Fruit fly (Drosophila melanogaster) whole organism, embryonic: ENCODE data around the gene Nct.
A peak's percentile ranks its signal among the peaks of the same experiment; 100 is the strongest.

Source experiments
- BEAF-32 ChIP-seq: fragments of 200-800 bp; sonication (Bioruptor generic); optimal IDR thresholded peaks from 3 replicates; lab custom pipeline; 2017; ENCODE audit warnings: missing biosample characterization, missing genetic modification characterization, mild to moderate bottlenecking, moderate library complexity, missing genetic modification reagents
- CG10431 ChIP-seq: fragments of 200-800 bp; sonication (Bioruptor generic); optimal IDR thresholded peaks from 3 replicates; lab custom pipeline; 2018; ENCODE audit warnings: missing biosample characterization, mild to moderate bottlenecking, missing genetic modification characterization
- CG10543 ChIP-seq: fragments of 200-800 bp; sonication (Bioruptor generic); optimal IDR thresholded peaks from 3 replicates; lab custom pipeline; 2017; ENCODE audit warnings: missing biosample characterization, mild to moderate bottlenecking, missing genetic modification characterization, moderate library complexity
- CG11398 ChIP-seq: fragments of 200-800 bp; sonication (Bioruptor generic); optimal IDR thresholded peaks from 2 replicates; lab custom pipeline; 2016; ENCODE audit warnings: missing biosample characterization, missing genetic modification characterization
- CG14710 ChIP-seq: fragments of 200-800 bp; sonication (Bioruptor generic); optimal IDR thresholded peaks from 3 replicates; lab custom pipeline; 2019; ENCODE audit warnings: missing biosample characterization, mild to moderate bottlenecking, missing genetic modification characterization, moderate library complexity
- CG16815 ChIP-seq: fragments of 200-800 bp; sonication (Bioruptor generic); optimal IDR thresholded peaks from 3 replicates; lab custom pipeline; 2017; ENCODE audit warnings: missing biosample characterization, mild to moderate bottlenecking, missing genetic modification characterization
- CG17385 ChIP-seq: fragments of 200-800 bp; sonication (Bioruptor generic); optimal IDR thresholded peaks from 3 replicates; lab custom pipeline; 2018; ENCODE audit warnings: missing biosample characterization, mild to moderate bottlenecking, missing genetic modification characterization
- CG17829 ChIP-seq: fragments of 200-800 bp; optimal IDR thresholded peaks from 2 replicates; lab custom pipeline; 2019; ENCODE audit warnings: missing biosample characterization, mild to moderate bottlenecking, missing genetic modification characterization, moderate library complexity
- CG17912 ChIP-seq: fragments of 200-800 bp; sonication (Bioruptor generic); optimal IDR thresholded peaks from 2 replicates; lab custom pipeline; 2018; ENCODE audit warnings: missing biosample characterization, mild to moderate bottlenecking, missing genetic modification characterization
- CG18262 ChIP-seq: fragments of 200-800 bp; optimal IDR thresholded peaks from 3 replicates; lab custom pipeline; 2019; ENCODE audit warnings: missing biosample characterization, mild to moderate bottlenecking, missing genetic modification characterization, moderate library complexity
- CG33213 ChIP-seq: fragments of 200-800 bp; sonication (Bioruptor generic); optimal IDR thresholded peaks from 3 replicates; lab custom pipeline; 2016; ENCODE audit warnings: missing biosample characterization, missing genetic modification characterization
- CG34422 ChIP-seq: fragments of 200-800 bp; sonication (Bioruptor generic); IDR thresholded peaks from 3 replicates; pipeline ENCODE4 v1.3.6; 2022; ENCODE audit warnings: missing biosample characterization, missing genetic modification characterization
- CG4854 ChIP-seq: fragments of 200-800 bp; sonication (Bioruptor generic); optimal IDR thresholded peaks from 2 replicates; lab custom pipeline; 2016; ENCODE audit warnings: missing biosample characterization, missing genetic modification characterization, inconsistent platforms
- CG5953 ChIP-seq: fragments of 200-800 bp; sonication (Bioruptor generic); IDR thresholded peaks from 2 replicates; pipeline ENCODE4 v1.3.6; 2022; ENCODE audit warnings: missing biosample characterization, missing genetic modification characterization
- CG6765 ChIP-seq: fragments of 200-800 bp; sonication (Bioruptor generic); optimal IDR thresholded peaks from 3 replicates; lab custom pipeline; 2017; ENCODE audit warnings: missing biosample characterization, mild to moderate bottlenecking, missing genetic modification characterization
- CG6791 ChIP-seq: fragments of 200-800 bp; sonication (Bioruptor generic); IDR thresholded peaks from 3 replicates; pipeline ENCODE4 v1.3.6; 2022; ENCODE audit warnings: missing biosample characterization, missing genetic modification characterization; ENCODE audit not compliant: partially characterized antibody
- CG6813 ChIP-seq: fragments of 200-800 bp; sonication (Bioruptor generic); optimal IDR thresholded peaks from 2 replicates; lab custom pipeline; 2017; ENCODE audit warnings: missing biosample characterization, missing genetic modification characterization, mild to moderate bottlenecking, moderate library complexity, missing genetic modification reagents
- CG8944 ChIP-seq: fragments of 200-800 bp; sonication (Bioruptor generic); optimal IDR thresholded peaks from 3 replicates; lab custom pipeline; 2016; ENCODE audit warnings: missing biosample characterization, missing genetic modification characterization
- CG9797 ChIP-seq: fragments of 200-800 bp; sonication (Bioruptor generic); optimal IDR thresholded peaks from 3 replicates; lab custom pipeline; 2018; ENCODE audit warnings: missing biosample characterization, mild to moderate bottlenecking, missing genetic modification characterization
- CG9817 ChIP-seq: fragments of 200-800 bp; sonication (Bioruptor generic); optimal IDR thresholded peaks from 2 replicates; lab custom pipeline; 2018; ENCODE audit warnings: missing biosample characterization, mild to moderate bottlenecking, missing genetic modification characterization, moderate library complexity
- Deaf1 ChIP-seq: fragments of 200-800 bp; optimal IDR thresholded peaks from 3 replicates; lab custom pipeline; 2019; ENCODE audit warnings: missing biosample characterization, mild to moderate bottlenecking, missing genetic modification characterization, moderate library complexity
- Ets97D ChIP-seq: fragments of 200-800 bp; sonication (Bioruptor generic); optimal IDR thresholded peaks from 3 replicates; lab custom pipeline; 2016; ENCODE audit warnings: missing biosample characterization, missing genetic modification characterization
- Med ChIP-seq: fragments of 200-800 bp; sonication (Bioruptor generic); peaks from one replicate; lab custom pipeline; 2016; ENCODE audit warnings: missing biosample characterization, missing genetic modification characterization, mild to moderate bottlenecking, inconsistent platforms, moderate library complexity
- NC2β ChIP-seq: fragments of 200-800 bp; sonication (Bioruptor generic); optimal IDR thresholded peaks from 2 replicates; lab custom pipeline; 2016; ENCODE audit warnings: missing biosample characterization, missing genetic modification characterization
- Opbp ChIP-seq: fragments of 200-800 bp; sonication (Bioruptor generic); IDR thresholded peaks from 3 replicates; pipeline ENCODE4 v1.3.6; 2022; ENCODE audit warnings: missing biosample characterization, missing genetic modification characterization; ENCODE audit not compliant: partially characterized antibody
- Sin3A ChIP-seq: fragments of >200 bp; optimal IDR thresholded peaks from 2 replicates; lab custom pipeline; 2018
- Stat92E ChIP-seq, 3 experiments: fragments of >200 bp in 2 of 3; fragments of 200-800 bp in 1 of 3; sonication (Bioruptor generic) in 1 of 3; optimal IDR thresholded peaks; 2 replicates each; lab custom pipeline; 2017 to 2019; ENCODE audit warnings: missing biosample characterization in 3 of 3, missing genetic modification characterization in 3 of 3, mild to moderate bottlenecking in 1 of 3, moderate library complexity in 1 of 3
- Xrp1 ChIP-seq: fragments of 200-800 bp; sonication (Bioruptor generic); IDR thresholded peaks from 2 replicates; pipeline ENCODE4 v1.3.6; 2022; ENCODE audit warnings: missing biosample characterization, missing genetic modification characterization
- amos ChIP-seq: fragments of 200-800 bp; sonication (Bioruptor generic); IDR thresholded peaks from 2 replicates; pipeline ENCODE4 v1.3.6; 2022; ENCODE audit warnings: missing biosample characterization, missing genetic modification characterization; ENCODE audit not compliant: partially characterized antibody
- crol ChIP-seq: fragments of 200-800 bp; sonication (Bioruptor generic); IDR thresholded peaks from 2 replicates; pipeline ENCODE4 v1.3.6; 2022; ENCODE audit warnings: missing biosample characterization, missing genetic modification characterization
- da ChIP-seq: fragments of 200-800 bp; sonication (Bioruptor generic); optimal IDR thresholded peaks from 2 replicates; lab custom pipeline; 2016; ENCODE audit warnings: missing biosample characterization, missing genetic modification characterization
- dysf ChIP-seq: fragments of 200-800 bp; sonication (Bioruptor generic); IDR thresholded peaks from 3 replicates; pipeline ENCODE4 v1.3.6; 2022; ENCODE audit warnings: missing biosample characterization, missing genetic modification characterization
- gsb-n ChIP-seq: fragments of 200-800 bp; sonication (Bioruptor generic); optimal IDR thresholded peaks from 3 replicates; lab custom pipeline; 2018; ENCODE audit warnings: missing biosample characterization, mild to moderate bottlenecking, missing genetic modification characterization
- her ChIP-seq: fragments of 200-800 bp; sonication (Bioruptor generic); optimal IDR thresholded peaks from 2 replicates; lab custom pipeline; 2016; ENCODE audit warnings: missing biosample characterization, missing genetic modification characterization
- hkb ChIP-seq, 2 experiments: fragments of 200-800 bp in 1 of 2; fragments of >200 bp in 1 of 2; sonication (Bioruptor generic) in 1 of 2; IDR thresholded peaks in 1 of 2; optimal IDR thresholded peaks in 1 of 2; 2 replicates each; pipeline versions ENCODE4 v1.3.6 to Lab custom; 2017 to 2022; ENCODE audit warnings: missing biosample characterization in 1 of 2, missing genetic modification characterization in 1 of 2
- lmd ChIP-seq: fragments of 200-800 bp; sonication (Bioruptor generic); IDR thresholded peaks from 2 replicates; pipeline ENCODE4 v1.3.6; 2022; ENCODE audit warnings: missing biosample characterization, missing genetic modification characterization
- nerfin-1 ChIP-seq: fragments of 200-800 bp; sonication (Bioruptor generic); optimal IDR thresholded peaks from 3 replicates; lab custom pipeline; 2019; ENCODE audit warnings: missing biosample characterization, mild to moderate bottlenecking, missing genetic modification characterization, moderate library complexity
- pan ChIP-seq, 4 experiments: fragments of >200 bp in 3 of 4; fragments of 200-800 bp in 1 of 4; sonication (Bioruptor generic) in 1 of 4; optimal IDR thresholded peaks in 3 of 4; IDR thresholded peaks in 1 of 4; 2 replicates each; pipeline versions ENCODE4 v1.3.6 to Lab custom; 2017 to 2022; ENCODE audit warnings: missing biosample characterization in 2 of 4, missing genetic modification characterization in 2 of 4, mixed read lengths in 1 of 4
- pfk ChIP-seq: fragments of 200-800 bp; sonication (Bioruptor generic); optimal IDR thresholded peaks from 2 replicates; lab custom pipeline; 2018; ENCODE audit warnings: missing biosample characterization, mild to moderate bottlenecking, missing genetic modification characterization, moderate library complexity
- pros ChIP-seq: fragments of 200-800 bp; sonication (Bioruptor generic); optimal IDR thresholded peaks from 3 replicates; lab custom pipeline; 2019; ENCODE audit warnings: missing biosample characterization, mild to moderate bottlenecking, missing genetic modification characterization, moderate library complexity
- ssp ChIP-seq: fragments of 200-800 bp; sonication (Bioruptor generic); IDR thresholded peaks from 2 replicates; pipeline ENCODE4 v1.3.6; 2022; ENCODE audit warnings: missing biosample characterization, missing genetic modification characterization
- tin ChIP-seq: fragments of 200-800 bp; sonication (Bioruptor generic); optimal IDR thresholded peaks from 3 replicates; lab custom pipeline; 2016; ENCODE audit warnings: missing biosample characterization, missing genetic modification characterization
- tll ChIP-seq, 2 experiments: fragments of 200-800 bp in 1 of 2; fragments of >200 bp in 1 of 2; sonication (Bioruptor generic) in 1 of 2; optimal IDR thresholded peaks; 2 replicates each; lab custom pipeline; 2017 to 2019; ENCODE audit warnings: missing biosample characterization in 2 of 2, missing genetic modification characterization in 2 of 2, mild to moderate bottlenecking in 1 of 2, moderate library complexity in 1 of 2
- twi ChIP-seq: fragments of 200-800 bp; optimal IDR thresholded peaks from 2 replicates; lab custom pipeline; 2019; ENCODE audit warnings: missing biosample characterization, mild to moderate bottlenecking, missing genetic modification characterization, moderate library complexity
- zfh1 ChIP-seq: fragments of 200-800 bp; sonication (Bioruptor generic); IDR thresholded peaks from 3 replicates; pipeline ENCODE4 v1.3.6; 2022; ENCODE audit warnings: missing biosample characterization, missing genetic modification characterization

The Nct gene

DNA sequence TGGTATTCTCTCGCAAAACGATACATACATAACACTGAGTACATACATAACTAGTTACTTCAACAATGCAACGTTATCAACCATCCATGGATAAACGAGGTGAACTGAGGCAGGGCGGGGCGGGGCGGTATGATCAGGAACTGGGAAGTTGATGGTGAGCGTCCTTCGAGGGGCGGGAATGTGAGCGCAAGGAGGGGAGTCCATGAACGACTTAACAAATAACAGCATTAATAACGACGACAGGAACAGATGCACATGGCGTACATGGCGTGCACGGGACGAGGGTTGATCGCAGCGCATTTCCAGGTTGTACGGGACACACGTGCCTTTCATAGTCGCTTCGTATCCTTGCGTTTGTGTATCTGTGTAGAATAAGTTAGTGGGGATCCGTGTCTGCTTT lies 16.6 kb downstream of the Nct start:
- peak; percentile 83 for TF ChIP-seq pros (GFP tag; lab: Kevin White, UChicago)
- no peak for TF ChIP-seq lmd (GFP tag; lab: Robert Waterston, UW)
- 0 out of 3 replicates have a peak, but pooled peaks have one; percentile 25 for TF ChIP-seq Opbp (GFP tag; lab: Robert Waterston, UW)
- TF ChIP-seq Med (GFP tag; lab: Kevin White, UChicago) = peak; percentile 28
- TF ChIP-seq crol = peak; percentile 65; the same call in 1 of the 2 replicates
- TF ChIP-seq nerfin-1 (tag; lab: Kevin White, UChicago) = peak; percentile 66
- TF ChIP-seq dysf (GFP tag; lab: Robert Waterston, UW) = no peak
- TF ChIP-seq CG10431 = peak; percentile 100

DNA sequence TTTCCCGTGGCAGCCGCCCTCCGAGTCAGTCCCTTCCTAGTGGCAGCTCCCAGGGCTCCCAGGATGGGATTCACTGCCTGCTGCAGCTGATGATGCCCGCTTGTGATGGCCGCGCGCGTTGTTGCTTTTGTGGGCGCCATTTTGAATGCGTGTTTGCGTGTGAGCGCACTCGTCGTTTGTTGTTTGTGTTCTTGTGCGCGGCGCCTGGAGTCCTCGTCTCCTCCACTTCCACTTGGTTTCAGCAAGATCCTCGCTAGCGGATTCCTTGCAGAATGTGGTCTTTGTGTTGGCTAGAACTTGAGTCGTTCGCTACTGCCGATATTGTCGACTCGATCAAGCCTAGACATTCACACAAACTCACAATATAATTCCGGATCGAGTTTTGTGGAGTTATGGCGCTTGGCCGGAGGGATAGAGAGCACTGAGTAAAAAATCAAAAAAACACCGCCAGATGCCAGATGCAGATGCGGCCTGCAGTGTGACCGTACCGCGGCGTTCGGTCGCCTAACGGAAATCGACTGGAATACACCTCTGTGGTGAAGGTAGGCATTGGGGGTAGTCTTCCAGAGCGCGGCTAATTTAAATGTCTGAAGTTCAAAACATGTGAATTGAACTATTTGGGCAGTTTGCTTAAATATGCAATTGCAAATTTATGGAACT lies 19.1 kb downstream of the Nct start, which contains the start of gene CycB3:
Gene CycB3 (minus strand): TSS at position 428 of the 660 bp plus-strand sequence.
- TF ChIP-seq CG4854 (GFP tag; lab: Kevin White, UChicago) (peak; percentile 7), amos (GFP tag; lab: Robert Waterston, UW) (peak; percentile 43; the same call in 1 of the 2 replicates), CG6765 (GFP tag; lab: Kevin White, UChicago) (peak; percentile 9), CG14710 (peak; percentile 84), CG8944 (no peak), Ets97D (GFP tag; lab: Kevin White, UChicago) (peak; percentile 93), CG16815 (no peak), pfk (peak; percentile 38), CG17912 (GFP tag; lab: Kevin White, UChicago) (peak; percentile 69), zfh1 (GFP tag; lab: Robert Waterston, UW) (peak; percentile 43; the same call in 1 of the 3 replicates), ssp (GFP tag; lab: Robert Waterston, UW) (peak; percentile 74), CG17385 (peak; percentile 34), Deaf1 (tag; lab: Kevin White, UChicago) (no peak), twi (tag; lab: Kevin White, UChicago) (peak; percentile 71), CG10431 (peak; percentile 54), CG9817 (peak; percentile 28), CG10543 (no peak), BEAF-32 (GFP tag; lab: Kevin White, UChicago) (peak; percentile 56), CG18262 (tag; lab: Kevin White, UChicago) (peak; percentile 17), Xrp1 (GFP tag; lab: Robert Waterston, UW) (no peak), da (GFP tag; lab: Kevin White, UChicago) (peak; percentile 34), NC2β (GFP tag; lab: Kevin White, UChicago) (peak; percentile 51), tll (GFP tag; optimal IDR thresholded peaks at IDR 0.05; lab: Kevin White, UChicago) (peak in 1 of 2 experiments; percentile 33), CG9797 (peak; percentile 98), pan (optimal IDR thresholded peaks at IDR 0.05; lab: Kevin White, UChicago) (no peak), pan (GFP tag; optimal IDR thresholded peaks at IDR 0.05 in 1 of 2, IDR thresholded peaks at IDR 0.05 in 1 of 2) (peak in 1 of 2 experiments; percentile 38), CG6813 (GFP tag; lab: Kevin White, UChicago) (peak; percentile 39), CG33213 (GFP tag; lab: Kevin White, UChicago) (peak; percentile 63), CG17829 (peak; percentile 54), gsb-n (tag; lab: Kevin White, UChicago) (peak; percentile 11), Stat92E (GFP tag; optimal IDR thresholded peaks at IDR 0.05; lab: Kevin White, UChicago) (peak in 1 of 3 experiments; percentile 28), CG11398 (no peak), nerfin-1 (tag; lab: Kevin White, UChicago) (peak; percentile 40), CG6791 (GFP tag; lab: Robert Waterston, UW) (0 out of 3 replicates have a peak, but pooled peaks have one; percentile 51), tin (GFP tag; lab: Kevin White, UChicago) (peak; percentile 20), hkb (optimal IDR thresholded peaks at IDR 0.05; lab: Kevin White, UChicago) (no peak), hkb (GFP tag; IDR thresholded peaks at IDR 0.05; lab: Robert Waterston, UW) (0 out of 2 replicates have a peak, but pooled peaks have one; percentile 9), CG34422 (0 out of 3 replicates have a peak, but pooled peaks have one; percentile 22), her (GFP tag; lab: Kevin White, UChicago) (peak; percentile 48), Sin3A (lab: Kevin White, UChicago) (peak; percentile 53), CG5953 (GFP tag; lab: Robert Waterston, UW) (no peak)
